Worm (Caenorhabditis elegans) whole organism, late embryonic: Measurements from ENCODE around the gene C46C2.3.

Source experiments
- hlh-30 ChIP-seq: sonication (generic microtip); optimal IDR thresholded peaks from 2 replicates; lab custom pipeline; 2017; ENCODE audit warnings: antibody characterized with exemption, missing genetic modification characterization, missing compliant biosample characterization; ENCODE audit not compliant: insufficient read depth
- nhr-11 ChIP-seq: fragments of 150-350 bp; optimal IDR thresholded peaks from 2 replicates; lab custom pipeline; 2014; ENCODE audit warnings: missing biosample characterization, missing genetic modification characterization

ce11 chrIV:9214823-9215222, 10.1 kb upstream of the C46C2.3 start:
- TF ChIP-seq hlh-30 (tag; lab: Kevin White, UChicago) (no peak), nhr-11 (no peak)
